Fruit fly (Drosophila melanogaster): ENCODE data around the gene CG32221.

CG32221 gene

DNA sequence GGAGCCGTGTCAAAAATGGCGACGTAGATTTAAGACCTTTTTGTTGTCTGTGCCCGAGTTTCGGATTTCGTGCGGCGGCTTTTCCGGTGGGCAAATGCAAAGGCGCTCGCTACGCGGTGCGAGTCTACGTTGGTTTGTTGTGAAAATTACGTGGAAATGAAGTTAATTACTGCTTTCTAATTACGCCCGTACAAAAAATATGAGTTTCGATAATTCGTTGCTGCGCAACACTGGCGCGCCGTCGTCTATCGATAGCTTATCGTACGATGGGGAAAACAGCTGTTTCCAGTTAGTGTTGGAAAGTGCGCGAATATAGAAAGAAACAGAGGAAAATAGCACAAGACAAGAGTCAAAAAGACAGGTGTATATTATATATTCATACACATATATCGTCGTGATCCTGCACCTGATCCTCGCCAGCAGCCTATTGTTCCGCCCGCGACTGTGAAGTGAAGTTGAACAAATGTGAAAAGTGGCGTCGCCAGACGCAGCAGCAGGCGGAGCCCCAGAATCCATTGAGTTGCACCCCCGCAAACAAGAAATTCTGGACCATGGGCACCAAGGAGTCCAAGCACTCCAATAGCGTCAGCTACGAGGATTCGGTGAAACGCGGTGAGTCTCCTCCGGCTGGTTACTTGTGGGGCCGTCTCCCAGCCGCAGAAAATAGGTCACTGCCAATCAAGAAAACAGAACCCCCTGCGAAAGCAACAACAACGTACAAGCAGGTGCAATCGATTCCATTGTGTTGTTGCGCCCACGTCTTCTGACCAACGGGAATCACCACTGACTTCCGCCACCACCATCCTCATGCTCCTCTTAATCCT lies 36.6 kb downstream of the CG32221 start, which contains the start of the genes Rab8 and Usp32 (continued):
- TF ChIP-seq hbn (GFP tag; IDR thresholded peaks at IDR 0.05; ENCODE audit: partially characterized antibody) (peak; percentile 71), CG17385 (GFP tag; optimal IDR thresholded peaks at IDR 0.05) (peak; percentile 66), klu (GFP tag; IDR thresholded peaks at IDR 0.05) (no peak; the same call in 1 of the 2 replicates), caup (GFP tag; optimal IDR thresholded peaks at IDR 0.05; ENCODE audit: severe bottlenecking) (peak; percentile 81), wdn (GFP tag; IDR thresholded peaks at IDR 0.05) (no peak), CG4854 (GFP tag; optimal IDR thresholded peaks at IDR 0.05) (peak; percentile 58), sr (GFP tag; IDR thresholded peaks at IDR 0.05) (no peak; the same call in 2 of the 3 replicates), CG11398 (GFP tag; optimal IDR thresholded peaks at IDR 0.05) (peak; percentile 37), Adf1 (GFP tag; IDR thresholded peaks at IDR 0.05) (peak; percentile 28; the same call in 1 of the 2 replicates), gsb (GFP tag; IDR thresholded peaks at IDR 0.05) (no peak), fd102C (GFP tag; optimal IDR thresholded peaks at IDR 0.05) (peak; percentile 1), CG3847 (GFP tag; IDR thresholded peaks at IDR 0.05) (peak; percentile 88), CG17912 (GFP tag; optimal IDR thresholded peaks at IDR 0.05) (peak; percentile 70), CG16813 (GFP tag; IDR thresholded peaks at IDR 0.05; ENCODE audit: partially characterized antibody) (peak; percentile 85), CG15601 (tag; optimal IDR thresholded peaks at IDR 0.05) (peak; percentile 57), CG1233 (GFP tag; optimal IDR thresholded peaks at IDR 0.05) (peak; percentile 1), slp2 (GFP tag; optimal IDR thresholded peaks at IDR 0.05) (peak; percentile 21), CG13296 (GFP tag; optimal IDR thresholded peaks at IDR 0.05) (peak; percentile 64), sd (tag; optimal IDR thresholded peaks at IDR 0.05) (peak; percentile 20), CG16815 (GFP tag; optimal IDR thresholded peaks at IDR 0.05) (no peak), gem (tag; optimal IDR thresholded peaks at IDR 0.05) (no peak), CG1832 (GFP tag; optimal IDR thresholded peaks at IDR 0.05) (no peak), CG9932 (GFP tag; IDR thresholded peaks at IDR 0.05) (peak; percentile 81), lola (GFP tag; optimal IDR thresholded peaks at IDR 0.05) (peak in 1 of 3 experiments; percentile 4), gt (GFP tag; IDR thresholded peaks at IDR 0.05) (no peak; the same call in 1 of the 2 replicates), CG4404 (GFP tag; IDR thresholded peaks at IDR 0.05) (no peak), CG10147 (GFP tag; optimal IDR thresholded peaks at IDR 0.05) (peak; percentile 48), CG30403 (GFP tag; optimal IDR thresholded peaks at IDR 0.05) (peak; percentile 70), CG8359 (GFP tag; optimal IDR thresholded peaks at IDR 0.05; ENCODE audit: borderline replicate concordance) (no peak), hb (GFP tag; IDR thresholded peaks at IDR 0.05; ENCODE audit: partially characterized antibody) (peak; percentile 81), CG9609 (GFP tag; optimal IDR thresholded peaks at IDR 0.05) (peak; percentile 64), CG2875 (GFP tag; optimal IDR thresholded peaks at IDR 0.05) (peak; percentile 28), HmgD (GFP tag; optimal IDR thresholded peaks at IDR 0.05) (peak; percentile 73), twi (tag; optimal IDR thresholded peaks at IDR 0.05) (peak; percentile 40), run (tag; optimal IDR thresholded peaks at IDR 0.05) (no peak), emc (GFP tag; optimal IDR thresholded peaks at IDR 0.05) (peak; percentile 25), cwo (GFP tag; optimal IDR thresholded peaks at IDR 0.05) (no peak), ERR (GFP tag; optimal IDR thresholded peaks at IDR 0.05) (peak; percentile 60), CG12769 (tag; optimal IDR thresholded peaks at IDR 0.05) (peak; percentile 56), Meics (GFP tag; optimal IDR thresholded peaks at IDR 0.05) (peak; percentile 61), Xrp1 (GFP tag; IDR thresholded peaks at IDR 0.05) (peak; percentile 60), CG8478 (optimal IDR thresholded peaks at IDR 0.05) (no peak), CG5953 (GFP tag; IDR thresholded peaks at IDR 0.05) (no peak), sna (GFP tag; IDR thresholded peaks at IDR 0.05; ENCODE audit: partially characterized antibody) (peak; percentile 61; the same call in 1 of the 2 replicates), Gug (GFP tag; IDR thresholded peaks at IDR 0.05) (no peak), cato (GFP tag; optimal IDR thresholded peaks at IDR 0.05; ENCODE audit: borderline replicate concordance) (no peak), ham (GFP tag; IDR thresholded peaks at IDR 0.05) (no peak), CG12219 (GFP tag; optimal IDR thresholded peaks at IDR 0.05) (no peak)
